Fruit fly (Drosophila melanogaster): ENCODE data around the gene Socs36E.

DNA sequence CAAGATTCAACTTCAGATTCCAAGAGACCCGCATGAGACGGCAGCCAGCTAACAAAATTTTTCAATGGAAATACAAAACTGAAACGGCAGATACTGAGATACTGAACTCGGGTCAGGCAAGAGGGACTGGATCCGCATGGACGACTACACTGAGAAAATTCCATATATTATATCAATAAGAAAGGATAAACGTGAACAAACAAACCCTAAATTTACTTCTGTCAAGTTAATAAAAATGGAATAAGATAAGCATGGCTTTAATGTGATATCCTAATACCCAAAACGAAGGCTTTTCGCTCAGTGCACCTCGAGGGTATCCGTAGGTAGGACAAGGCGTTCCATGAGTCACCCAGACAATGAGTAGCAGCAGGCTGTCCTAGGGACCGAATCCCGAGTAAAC lies 7.0 kb downstream of the Socs36E start:
- TF ChIP-seq psq (GFP tag; optimal IDR thresholded peaks at IDR 0.05), result peak; percentile 93
- TF ChIP-seq Hr78 (GFP tag; optimal IDR thresholded peaks at IDR 0.05), result no peak
- TF ChIP-seq br (GFP tag; optimal IDR thresholded peaks at IDR 0.05), result peak; percentile 96
- TF ChIP-seq HLH106 (tag; optimal IDR thresholded peaks at IDR 0.05), result peak; percentile 93
- peak; percentile 94 for TF ChIP-seq fru (GFP tag; optimal IDR thresholded peaks at IDR 0.05)
- TF ChIP-seq N (GFP tag; optimal IDR thresholded peaks at IDR 0.05), result no peak
- no peak for TF ChIP-seq lola (GFP tag; optimal IDR thresholded peaks at IDR 0.05)
- TF ChIP-seq usp (GFP tag; optimal IDR thresholded peaks at IDR 0.05), result no peak
- TF ChIP-seq jim (GFP tag; optimal IDR thresholded peaks at IDR 0.05), result no peak
- TF ChIP-seq foxo (GFP tag; optimal IDR thresholded peaks at IDR 0.05), result peak; percentile 85 to 95
- no peak for TF ChIP-seq Myc (optimal IDR thresholded peaks at IDR 0.05)

Data from whole organism, wandering third instar larva.